Fruit fly (Drosophila melanogaster): ENCODE results near the gene Diedel3.

DNA sequence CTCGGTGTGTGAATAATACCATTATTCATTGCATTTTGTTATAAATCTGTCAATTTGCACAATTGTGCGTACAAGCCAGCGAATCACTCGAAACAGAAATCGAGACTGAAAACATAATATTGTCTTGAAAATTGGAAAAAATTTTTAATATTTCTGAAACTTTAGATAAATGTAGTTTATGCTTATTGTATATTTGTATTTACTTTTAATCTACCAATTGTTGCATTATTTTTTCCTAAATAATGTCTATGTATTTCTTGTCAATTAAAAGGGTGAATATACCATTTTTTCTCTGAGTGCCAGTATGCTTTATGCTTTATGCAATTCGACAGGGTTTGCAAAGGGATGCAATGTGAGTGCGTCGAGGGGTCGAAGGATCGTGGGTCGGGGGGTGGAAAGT lies 35.7 kb upstream of the Diedel3 start:
- TF ChIP-seq psq (optimal IDR thresholded peaks at IDR 0.05) (no peak), CG8478 (optimal IDR thresholded peaks at IDR 0.05) (no peak), pan (optimal IDR thresholded peaks at IDR 0.05) (no peak)

All from whole organism.